Worm (Caenorhabditis elegans) whole organism, L2 larva: ENCODE measurements around the gene hars-1.

Experiments
- elt-1 ChIP-seq: fragments of 150-350 bp; optimal IDR thresholded peaks from 2 replicates; lab custom pipeline; 2014; ENCODE audit warnings: missing biosample characterization, missing genetic modification characterization
- fos-1 ChIP-seq: fragments of 150-350 bp; optimal IDR thresholded peaks from 2 replicates; lab custom pipeline; 2014; ENCODE audit warnings: missing biosample characterization, missing genetic modification characterization
- lin-13 ChIP-seq: fragments of 150-350 bp; optimal IDR thresholded peaks from 2 replicates; lab custom pipeline; 2014; ENCODE audit warnings: missing biosample characterization, missing genetic modification reagents, missing genetic modification characterization
- lin-39 ChIP-seq: fragments of 150-350 bp; optimal IDR thresholded peaks from 2 replicates; lab custom pipeline; 2014; ENCODE audit warnings: missing biosample characterization, missing genetic modification reagents, missing genetic modification characterization
- mbf-1 ChIP-seq: sonication (generic microtip); optimal IDR thresholded peaks from 2 replicates; lab custom pipeline; 2017; ENCODE audit warnings: missing biosample characterization, missing genetic modification characterization
- mdl-1 ChIP-seq, 2 experiments: fragments of 150-350 bp in 1 of 2; sonication (generic microtip) in 1 of 2; optimal IDR thresholded peaks; 2 replicates each; lab custom pipeline; 2017; ENCODE audit warnings: missing biosample characterization in 2 of 2, missing genetic modification characterization in 2 of 2
- nhr-10 ChIP-seq: sonication (generic microtip); optimal IDR thresholded peaks from 2 replicates; lab custom pipeline; 2017; ENCODE audit warnings: missing biosample characterization, missing genetic modification characterization
- nhr-12 ChIP-seq: fragments of 150-350 bp; optimal IDR thresholded peaks from 2 replicates; lab custom pipeline; 2014; ENCODE audit warnings: missing biosample characterization, missing genetic modification characterization
- nhr-23 ChIP-seq: fragments of 150-350 bp; optimal IDR thresholded peaks from 2 replicates; lab custom pipeline; 2014; ENCODE audit warnings: missing biosample characterization, missing genetic modification reagents, missing genetic modification characterization
- nhr-237 ChIP-seq: fragments of 150-350 bp; optimal IDR thresholded peaks from 2 replicates; lab custom pipeline; 2014; ENCODE audit warnings: missing biosample characterization, missing genetic modification characterization
- nhr-25 ChIP-seq: fragments of 150-350 bp; sonication (generic microtip); optimal IDR thresholded peaks from 3 replicates; lab custom pipeline; 2014; ENCODE audit warnings: missing biosample characterization, missing genetic modification characterization
- nhr-6 ChIP-seq: fragments of 150-350 bp; optimal IDR thresholded peaks from 2 replicates; lab custom pipeline; 2014; ENCODE audit warnings: missing biosample characterization, missing genetic modification characterization
- skn-1 ChIP-seq: sonication (generic microtip); optimal IDR thresholded peaks from 2 replicates; lab custom pipeline; 2017; ENCODE audit warnings: missing biosample characterization, missing genetic modification characterization
- unc-62 ChIP-seq: fragments of 150-350 bp; optimal IDR thresholded peaks from 2 replicates; lab custom pipeline; 2014; ENCODE audit warnings: missing biosample characterization, missing genetic modification reagents, missing genetic modification characterization

DNA sequence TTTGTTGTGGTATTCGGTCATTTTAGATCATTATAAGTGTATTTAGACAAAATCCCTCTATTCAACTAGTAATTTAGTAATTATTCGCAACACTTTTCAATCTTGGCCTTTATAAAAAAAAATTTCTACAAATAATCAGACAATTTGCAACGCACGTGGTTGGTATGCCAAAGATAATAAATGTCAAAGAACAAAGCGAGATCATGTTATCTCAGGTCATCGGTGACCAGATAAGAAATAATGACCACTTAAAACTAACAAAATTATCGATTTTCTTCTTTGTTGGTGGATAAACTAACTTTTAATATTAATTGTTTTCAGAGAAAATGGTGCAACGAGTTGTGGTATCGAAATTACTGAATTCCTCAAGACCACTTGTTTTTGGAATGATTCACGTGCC, 22.5 kb downstream of the hars-1 start, which contains the start of gene F13E9.13:
- TF ChIP-seq fos-1 (tag; lab: Kevin White, UChicago) (peak; percentile 24), nhr-237 (tag; lab: Kevin White, UChicago) (no peak), mdl-1 (tag; optimal IDR thresholded peaks at IDR 0.05; lab: Kevin White, UChicago) (no peak), mbf-1 (tag; lab: Kevin White, UChicago) (no peak), lin-13 (no peak), nhr-10 (tag; lab: Kevin White, UChicago) (no peak), nhr-23 (tag; lab: Kevin White, UChicago) (no peak), nhr-6 (tag; lab: Kevin White, UChicago) (no peak), nhr-12 (tag; lab: Kevin White, UChicago) (no peak), skn-1 (tag; lab: Kevin White, UChicago) (no peak), elt-1 (tag; lab: Kevin White, UChicago) (no peak), nhr-25 (tag; lab: Kevin White, UChicago) (no peak), lin-39 (tag; lab: Kevin White, UChicago) (no peak), unc-62 (GFP tag; lab: Kevin White, UChicago) (no peak)
